Worm (Caenorhabditis elegans): ENCODE data around the gene ZK418.11.
A peak's percentile ranks its signal among the peaks of the same experiment; 100 is the strongest.

ZK418.11 gene

DNA sequence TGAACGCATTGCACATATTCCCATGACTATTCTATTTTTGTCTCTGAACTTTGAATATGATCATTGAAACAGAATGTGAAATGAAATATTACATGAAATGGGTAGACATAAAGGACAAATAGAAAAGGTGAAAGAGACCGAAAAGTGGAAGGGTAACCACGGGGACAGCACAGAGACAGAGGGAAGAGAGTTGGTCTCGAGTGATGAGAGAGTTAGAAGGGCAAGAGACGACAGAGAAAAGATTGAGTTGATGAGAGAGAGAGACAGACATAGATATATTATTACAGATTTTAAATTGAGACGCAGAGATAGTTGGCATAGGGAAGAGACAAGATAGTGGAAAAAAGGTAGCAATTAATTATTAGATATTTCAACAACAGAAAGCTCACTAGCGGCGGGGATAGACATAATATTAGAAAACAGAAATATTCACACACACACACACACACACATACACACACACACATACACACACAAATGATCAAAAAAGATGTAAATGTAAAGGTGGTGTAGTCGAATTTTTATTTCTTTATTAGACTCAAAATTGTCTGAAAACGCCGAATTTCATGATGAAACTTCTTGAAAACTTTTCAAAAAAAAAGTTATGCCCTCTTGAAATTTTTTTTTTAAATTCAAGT lies 16.6 kb downstream of the ZK418.11 start:
- TF ChIP-seq pqm-1 (tag; optimal IDR thresholded peaks at IDR 0.05) (no peak), C38D4.7 (GFP tag; optimal IDR thresholded peaks at IDR 0.05) (no peak), ceh-30 (tag; optimal IDR thresholded peaks at IDR 0.05) (no peak), K09A11.1 (tag; optimal IDR thresholded peaks at IDR 0.05; ENCODE audit: insufficient read depth) (no peak), sdc-2 (tag; optimal IDR thresholded peaks at IDR 0.05) (no peak), unc-55 (GFP tag; optimal IDR thresholded peaks at IDR 0.05) (peak; percentile 44), hlh-13 (GFP tag; optimal IDR thresholded peaks at IDR 0.05) (no peak), lin-11 (tag; optimal IDR thresholded peaks at IDR 0.05) (no peak), ceh-22 (tag; optimal IDR thresholded peaks at IDR 0.05) (no peak), lim-6 (tag; optimal IDR thresholded peaks at IDR 0.05) (no peak), hlh-8 (tag; optimal IDR thresholded peaks at IDR 0.05) (no peak), odd-2 (tag; optimal IDR thresholded peaks at IDR 0.05) (no peak), ref-2 (tag; optimal IDR thresholded peaks at IDR 0.05) (peak; percentile 27), sox-2 (GFP tag; IDR thresholded peaks at IDR 0.05) (no peak), ceh-34 (tag; optimal IDR thresholded peaks at IDR 0.05) (peak; percentile 40), ahr-1 (tag; optimal IDR thresholded peaks at IDR 0.05) (no peak), F13H6.1 (tag; optimal IDR thresholded peaks at IDR 0.05) (no peak), ttx-3 (tag; optimal IDR thresholded peaks at IDR 0.05) (no peak), dve-1 (tag; optimal IDR thresholded peaks at IDR 0.05) (no peak), elt-4 (tag; optimal IDR thresholded peaks at IDR 0.05) (no peak), ceh-24 (tag; optimal IDR thresholded peaks at IDR 0.05) (no peak), tbx-2 (tag; optimal IDR thresholded peaks at IDR 0.05) (peak; percentile 52), C08G9.2 (tag; optimal IDR thresholded peaks at IDR 0.05) (no peak), gmeb-2 (tag; optimal IDR thresholded peaks at IDR 0.05) (no peak), zip-5 (tag; optimal IDR thresholded peaks at IDR 0.05) (no peak), ceh-14 (tag; optimal IDR thresholded peaks at IDR 0.05) (peak; percentile 10), ceh-18 (tag; optimal IDR thresholded peaks at IDR 0.05) (peak; percentile 41), mec-3 (tag; optimal IDR thresholded peaks at IDR 0.05; ENCODE audit: borderline replicate concordance) (no peak), unc-86 (tag; optimal IDR thresholded peaks at IDR 0.05) (no peak), unc-42 (tag; optimal IDR thresholded peaks at IDR 0.05) (no peak), pros-1 (tag; optimal IDR thresholded peaks at IDR 0.05) (peak; percentile 41), elt-2 (tag; optimal IDR thresholded peaks at IDR 0.05) (no peak), madf-2 (tag; optimal IDR thresholded peaks at IDR 0.05) (no peak), hlh-30 (tag; optimal IDR thresholded peaks at IDR 0.05; ENCODE audit: insufficient read depth) (peak; percentile 81), pat-9 (tag; optimal IDR thresholded peaks at IDR 0.05) (no peak), syd-9 (tag; optimal IDR thresholded peaks at IDR 0.05) (no peak), nfya-1 (tag; optimal IDR thresholded peaks at IDR 0.05) (peak; percentile 61), hlh-15 (tag; optimal IDR thresholded peaks at IDR 0.05) (no peak), sox-4 (tag; optimal IDR thresholded peaks at IDR 0.05) (no peak), ceh-31 (tag; optimal IDR thresholded peaks at IDR 0.05) (no peak), unc-3 (GFP tag; conservative IDR thresholded peaks at IDR 0.05) (no peak), unc-3 (tag; optimal IDR thresholded peaks at IDR 0.05) (no peak), npax-4 (tag; optimal IDR thresholded peaks at IDR 0.05) (no peak), pag-3 (tag; optimal IDR thresholded peaks at IDR 0.05; ENCODE audit: borderline replicate concordance) (no peak), fkh-6 (tag; optimal IDR thresholded peaks at IDR 0.05) (no peak), fax-1 (tag; optimal IDR thresholded peaks at IDR 0.05) (no peak)

All from whole organism, late embryonic.